Fruit fly (Drosophila melanogaster) whole organism, wandering third instar larva: ENCODE measurements around the gene CG31516.

Experiments used
- Abd-B ChIP-seq: fragments of >200 bp; optimal IDR thresholded peaks from 2 replicates; lab custom pipeline; 2017; ENCODE audit warnings: missing biosample characterization, missing genetic modification characterization
- CG32264 ChIP-seq: fragments of 200-800 bp; sonication (Bioruptor generic); optimal IDR thresholded peaks from 2 replicates; lab custom pipeline; 2016; ENCODE audit warnings: missing biosample characterization, missing genetic modification characterization
- CG9705 ChIP-seq: fragments of 200-800 bp; sonication (Bioruptor generic); optimal IDR thresholded peaks from 2 replicates; lab custom pipeline; 2018; ENCODE audit warnings: missing biosample characterization, mild to moderate bottlenecking, missing genetic modification characterization
- CrebA ChIP-seq: fragments of 200-800 bp; sonication (Bioruptor generic); optimal IDR thresholded peaks from 2 replicates; lab custom pipeline; 2016; ENCODE audit warnings: missing biosample characterization, mild to moderate bottlenecking, missing genetic modification characterization, borderline replicate concordance
- Dfd ChIP-seq: fragments of >200 bp; optimal IDR thresholded peaks from 2 replicates; lab custom pipeline; 2017; ENCODE audit warnings: missing biosample characterization, missing genetic modification characterization
- Dif ChIP-seq: fragments of 200-275, 200-300 bp; sonication (Bioruptor generic); optimal IDR thresholded peaks from 2 replicates; lab custom pipeline; 2018; ENCODE audit warnings: missing biosample characterization, missing genetic modification characterization; ENCODE audit not compliant: partially characterized antibody
- GATAd ChIP-seq: sonication (Bioruptor generic); optimal IDR thresholded peaks from 2 replicates; lab custom pipeline; 2016; ENCODE audit warnings: missing biosample characterization, missing genetic modification characterization
- HLH106 ChIP-seq: fragments of 200-800 bp; optimal IDR thresholded peaks from 3 replicates; lab custom pipeline; 2019; ENCODE audit warnings: missing biosample characterization, mild to moderate bottlenecking, missing genetic modification characterization, moderate library complexity
- Hnf4 ChIP-seq: fragments of 200-800 bp; sonication (Bioruptor generic); optimal IDR thresholded peaks from 2 replicates; lab custom pipeline; 2016; ENCODE audit warnings: missing biosample characterization, mild to moderate bottlenecking, missing genetic modification characterization
- Hr78 ChIP-seq: fragments of >200 bp; optimal IDR thresholded peaks from 2 replicates; lab custom pipeline; 2017; ENCODE audit warnings: missing biosample characterization, missing genetic modification characterization
- Hr83 ChIP-seq: fragments of 200-300 bp; sonication (Bioruptor generic); optimal IDR thresholded peaks from 2 replicates; lab custom pipeline; 2016; ENCODE audit warnings: missing biosample characterization, mild to moderate bottlenecking, missing genetic modification characterization, moderate library complexity; ENCODE audit not compliant: poor library complexity, severe bottlenecking
- Jra ChIP-seq: sonication (Bioruptor generic); optimal IDR thresholded peaks from 2 replicates; lab custom pipeline; 2016; ENCODE audit warnings: missing biosample characterization, missing genetic modification characterization
- Myc ChIP-seq: fragments of >200 bp; optimal IDR thresholded peaks from 2 replicates; lab custom pipeline; 2017
- N ChIP-seq: fragments of >200 bp; optimal IDR thresholded peaks from 2 replicates; lab custom pipeline; 2018; ENCODE audit warnings: missing biosample characterization, missing external identifiers, missing genetic modification characterization
- Rel ChIP-seq, 2 experiments: fragments of 200-800 bp; sonication (Bioruptor generic) in 1 of 2; optimal IDR thresholded peaks; 2 replicates in 1 of 2; 3 replicates in 1 of 2; lab custom pipeline; 2016 to 2019; ENCODE audit warnings: mild to moderate bottlenecking in 2 of 2, missing biosample characterization in 2 of 2, missing genetic modification characterization in 2 of 2, moderate library complexity in 1 of 2
- Sp1 ChIP-seq: fragments of 200-800 bp; sonication (Bioruptor generic); optimal IDR thresholded peaks from 3 replicates; lab custom pipeline; 2019; ENCODE audit warnings: missing biosample characterization, mild to moderate bottlenecking, missing genetic modification characterization, moderate library complexity
- Vsx2 ChIP-seq: fragments of 200-300, 225-300 bp; sonication (Bioruptor generic); optimal IDR thresholded peaks from 2 replicates; lab custom pipeline; 2018; ENCODE audit warnings: missing biosample characterization, missing genetic modification characterization; ENCODE audit not compliant: partially characterized antibody
- br ChIP-seq: fragments of 200-800 bp; sonication (Bioruptor generic); optimal IDR thresholded peaks from 2 replicates; lab custom pipeline; 2016; ENCODE audit warnings: missing biosample characterization, missing genetic modification characterization
- brk ChIP-seq: fragments of 200-800 bp; sonication (Bioruptor generic); optimal IDR thresholded peaks from 2 replicates; lab custom pipeline; 2016; ENCODE audit warnings: missing biosample characterization, mild to moderate bottlenecking, missing genetic modification characterization
- dl ChIP-seq, 2 experiments: fragments of 175-275, 200-275 bp in 1 of 2; fragments of 200-275 bp in 1 of 2; sonication (Bioruptor generic); optimal IDR thresholded peaks; lab custom pipeline; 2018; ENCODE audit warnings: mild to moderate bottlenecking in 2 of 2, missing biosample characterization in 2 of 2, missing genetic modification characterization in 2 of 2, moderate library complexity in 2 of 2; ENCODE audit not compliant: partially characterized antibody in 2 of 2, insufficient read depth in 1 of 2
- dmrt93B ChIP-seq: fragments of 200-800 bp; sonication (Bioruptor generic); optimal IDR thresholded peaks from 2 replicates; lab custom pipeline; 2018; ENCODE audit warnings: missing biosample characterization, mild to moderate bottlenecking, missing genetic modification characterization
- ey ChIP-seq: fragments of 200-800 bp; sonication (Bioruptor generic); optimal IDR thresholded peaks from 2 replicates; lab custom pipeline; 2016; ENCODE audit warnings: missing biosample characterization, missing genetic modification characterization
- foxo ChIP-seq, 2 experiments: fragments of 200-800 bp; sonication (Bioruptor generic); optimal IDR thresholded peaks; 2 replicates in 1 of 2; 3 replicates in 1 of 2; lab custom pipeline; 2016 to 2017; ENCODE audit warnings: missing biosample characterization in 2 of 2, missing genetic modification characterization in 2 of 2
- fru ChIP-seq: fragments of 200-800 bp; sonication (Bioruptor generic); optimal IDR thresholded peaks from 3 replicates; lab custom pipeline; 2016; ENCODE audit warnings: missing biosample characterization, mild to moderate bottlenecking, missing genetic modification characterization
- h ChIP-seq: fragments of 200-800 bp; sonication (Bioruptor generic); optimal IDR thresholded peaks from 3 replicates; lab custom pipeline; 2016; ENCODE audit warnings: missing biosample characterization, mild to moderate bottlenecking, missing genetic modification characterization
- jim ChIP-seq: fragments of 175-275, 200-325 bp; sonication (Bioruptor generic); optimal IDR thresholded peaks from 2 replicates; lab custom pipeline; 2016; ENCODE audit warnings: missing biosample characterization, mild to moderate bottlenecking, missing genetic modification characterization
- pan ChIP-seq: fragments of >200 bp; optimal IDR thresholded peaks from 2 replicates; lab custom pipeline; 2017
- rgr ChIP-seq: fragments of 200-800 bp; sonication (Bioruptor generic); optimal IDR thresholded peaks from 3 replicates; lab custom pipeline; 2016; ENCODE audit warnings: missing biosample characterization, mild to moderate bottlenecking, missing genetic modification characterization
- sage ChIP-seq: fragments of 200-800 bp; sonication (Bioruptor generic); optimal IDR thresholded peaks from 2 replicates; lab custom pipeline; 2016; ENCODE audit warnings: missing biosample characterization, mild to moderate bottlenecking, missing genetic modification characterization
- sv ChIP-seq: fragments of 200-800 bp; sonication (Bioruptor generic); optimal IDR thresholded peaks from 3 replicates; lab custom pipeline; 2016; ENCODE audit warnings: missing biosample characterization, missing genetic modification characterization
- usp ChIP-seq: fragments of >200 bp; optimal IDR thresholded peaks from 2 replicates; lab custom pipeline; 2017; ENCODE audit warnings: missing biosample characterization, missing genetic modification characterization
- woc ChIP-seq: sonication (Bioruptor generic); optimal IDR thresholded peaks from 2 replicates; lab custom pipeline; 2016; ENCODE audit warnings: missing biosample characterization, mild to moderate bottlenecking, missing genetic modification characterization

CG31516 gene

dm6 chr3R:4197055-4197454 lies 22.9 kb downstream of the CG31516 start, which contains the start of gene beta-Man:
TSS of gene beta-Man (plus strand) at chr3R:4197206.
- TF ChIP-seq rgr (GFP tag; lab: Kevin White, UChicago) (no peak), usp (GFP tag; lab: Kevin White, UChicago) (no peak), Jra (GFP tag; lab: Kevin White, UChicago) (peak; percentile 38), br (no peak), woc (GFP tag; lab: Kevin White, UChicago) (peak; percentile 2), Vsx2 (GFP tag; lab: Kevin White, UChicago) (peak; percentile 72), Hr83 (GFP tag; lab: Kevin White, UChicago) (peak; percentile 77), dl (GFP tag; optimal IDR thresholded peaks at IDR 0.05; lab: Kevin White, UChicago; ENCODE audit: insufficient read depth in 1 of 2, partially characterized antibody in 2 of 2) (peak; percentile 53 to 55), Myc (lab: Kevin White, UChicago) (peak; percentile 5), Sp1 (GFP tag; lab: Kevin White, UChicago) (no peak), h (GFP tag; lab: Kevin White, UChicago) (peak; percentile 35), jim (peak; percentile 32), HLH106 (tag; lab: Kevin White, UChicago) (peak; percentile 34), fru (GFP tag; lab: Kevin White, UChicago) (peak; percentile 76), Rel (GFP tag; optimal IDR thresholded peaks at IDR 0.05; lab: Kevin White, UChicago) (no peak), Rel (tag; optimal IDR thresholded peaks at IDR 0.05; lab: Kevin White, UChicago) (peak; percentile 57), Dif (GFP tag; lab: Kevin White, UChicago) (peak; percentile 89), Hnf4 (GFP tag; lab: Kevin White, UChicago) (peak; percentile 67), foxo (GFP tag; optimal IDR thresholded peaks at IDR 0.05; lab: Kevin White, UChicago) (peak in 1 of 2 experiments; percentile 36), CrebA (GFP tag; lab: Kevin White, UChicago) (peak; percentile 24), ey (GFP tag; lab: Kevin White, UChicago) (no peak), sv (no peak), dmrt93B (GFP tag; lab: Kevin White, UChicago) (no peak)

dm6 chr3R:4190160-4190559 lies 29.8 kb downstream of the CG31516 start, which contains the start of gene Dsk:
TSS of gene Dsk (minus strand) at chr3R:4190260.
- TF ChIP-seq rgr (GFP tag; lab: Kevin White, UChicago) (no peak), Dif (GFP tag; lab: Kevin White, UChicago) (no peak), Hr78 (GFP tag; lab: Kevin White, UChicago) (no peak), Myc (lab: Kevin White, UChicago) (no peak), CG32264 (no peak), br (no peak), Abd-B (GFP tag; lab: Kevin White, UChicago) (no peak), N (GFP tag; lab: Kevin White, UChicago) (no peak)

dm6 chr3R:4186820-4187540 lies 33.0 kb downstream of the CG31516 start:
- no peak for TF ChIP-seq CG9705
- peak; percentile 33 for TF ChIP-seq sage (GFP tag; lab: Kevin White, UChicago)
- TF ChIP-seq Vsx2 (GFP tag; lab: Kevin White, UChicago) = peak; percentile 74
- peak; percentile 61 for TF ChIP-seq Dif (GFP tag; lab: Kevin White, UChicago)
- TF ChIP-seq foxo (GFP tag; optimal IDR thresholded peaks at IDR 0.05; lab: Kevin White, UChicago) = peak in 1 of 2 experiments; percentile 37
- TF ChIP-seq GATAd (GFP tag; lab: Kevin White, UChicago) = no peak
- TF ChIP-seq fru (GFP tag; lab: Kevin White, UChicago) = peak; percentile 100
- TF ChIP-seq brk (GFP tag; lab: Kevin White, UChicago) = peak; percentile 73
- TF ChIP-seq, all 38 proteins: peak for 6

dm6 chr3R:4180543-4181214 lies 39.3 kb downstream of the CG31516 start:
- peak; percentile 75 for TF ChIP-seq Dfd (GFP tag; lab: Kevin White, UChicago)
- TF ChIP-seq pan (lab: Kevin White, UChicago) = no peak
